Worm (Caenorhabditis elegans) whole organism, late embryonic: Measurements from ENCODE around the gene cdc-14.
A peak's percentile ranks its signal among the peaks of the same experiment; 100 is the strongest.

Experiments used
- che-1 ChIP-seq: sonication (generic microtip); optimal IDR thresholded peaks from 2 replicates; lab custom pipeline; 2016; ENCODE audit warnings: mild to moderate bottlenecking, missing genetic modification characterization, missing compliant biosample characterization
- ets-4 ChIP-seq: sonication (generic microtip); optimal IDR thresholded peaks from 2 replicates; lab custom pipeline; 2016; ENCODE audit warnings: missing genetic modification characterization, missing compliant biosample characterization

DNA sequence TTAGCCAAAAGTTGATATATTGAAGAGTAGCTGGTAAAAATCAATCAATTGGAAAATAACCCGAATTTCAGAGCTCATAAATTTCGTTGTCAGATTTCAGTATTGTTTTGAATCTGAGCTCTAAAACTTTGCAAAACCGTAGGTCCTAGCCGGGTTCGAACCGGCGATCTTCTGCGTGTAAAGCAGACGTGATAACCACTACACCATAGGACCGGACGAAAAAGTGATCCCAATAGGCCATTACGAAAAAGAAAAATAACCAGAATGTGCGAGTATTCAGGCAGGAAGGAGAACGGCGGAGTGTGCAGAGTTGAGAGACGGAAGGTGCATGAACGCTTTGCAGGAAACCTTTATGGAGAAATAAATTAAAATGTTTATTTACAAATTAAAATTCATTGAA lies 16.2 kb downstream of the cdc-14 start:
- TF ChIP-seq ets-4 (tag; lab: Kevin White, UChicago): no peak
- TF ChIP-seq che-1 (tag; lab: Kevin White, UChicago): peak; percentile 36
